Worm (Caenorhabditis elegans) whole organism, L4 larva: ENCODE measurements around the gene C02B8.12.

Source experiments
- T20F7.1 ChIP-seq: fragments of 200-800 bp; sonication (Bioruptor generic); optimal IDR thresholded peaks from 2 replicates; lab custom pipeline; 2018; ENCODE audit warnings: mild to moderate bottlenecking, missing genetic modification characterization, missing compliant biosample characterization
- Y75B8A.6 ChIP-seq: fragments of 200-800 bp; sonication (Bioruptor generic); IDR thresholded peaks from 2 replicates; pipeline ENCODE4 v1.3.6; 2022; ENCODE audit warnings: missing genetic modification reagents, missing genetic modification characterization, missing compliant biosample characterization
- ZK337.2 ChIP-seq: fragments of 200-800 bp; sonication (Bioruptor generic); IDR thresholded peaks from 2 replicates; pipeline ENCODE4 v1.3.6; 2022; ENCODE audit warnings: missing genetic modification reagents, missing genetic modification characterization, missing compliant biosample characterization
- aha-1 ChIP-seq: fragments of 150-350 bp; peaks from one replicate; lab custom pipeline; 2014; ENCODE audit warnings: missing biosample characterization, missing genetic modification characterization
- ama-1 ChIP-seq: fragments of 150-350 bp; optimal IDR thresholded peaks from 2 replicates; lab custom pipeline; 2014; ENCODE audit warnings: inconsistent platforms, mixed read lengths
- arid-1 ChIP-seq: fragments of 200-800 bp; sonication (Bioruptor generic); conservative IDR thresholded peaks from 2 replicates; pipeline ENCODE4 v1.3.6; 2022; ENCODE audit warnings: missing genetic modification reagents, missing genetic modification characterization, missing compliant biosample characterization
- daf-16 ChIP-seq, 3 experiments: sonication (generic microtip); optimal IDR thresholded peaks; 2 replicates each; lab custom pipeline; 2016 to 2017; ENCODE audit warnings: missing genetic modification characterization in 3 of 3, missing genetic modification reagents in 3 of 3, mild to moderate bottlenecking in 2 of 3, missing compliant biosample characterization in 2 of 3, missing biosample characterization in 1 of 3, moderate library complexity in 1 of 3
- dmd-6 ChIP-seq: fragments of 200-800 bp; sonication (Bioruptor generic); IDR thresholded peaks from 2 replicates; pipeline ENCODE4 v1.3.6; 2022; ENCODE audit warnings: missing genetic modification reagents, missing genetic modification characterization, missing compliant biosample characterization
- dpl-1 ChIP-seq: fragments of 150-350 bp; optimal IDR thresholded peaks from 2 replicates; lab custom pipeline; 2014; ENCODE audit warnings: missing biosample characterization, missing genetic modification reagents, missing genetic modification characterization
- dve-1 ChIP-seq: sonication (generic microtip); optimal IDR thresholded peaks from 2 replicates; lab custom pipeline; 2017; ENCODE audit warnings: antibody characterized with exemption, mild to moderate bottlenecking, missing genetic modification characterization, missing compliant biosample characterization; ENCODE audit not compliant: insufficient read depth
- egl-27 ChIP-seq: sonication (generic microtip); optimal IDR thresholded peaks from 3 replicates; lab custom pipeline; 2017; ENCODE audit warnings: missing biosample characterization, missing genetic modification reagents, missing genetic modification characterization
- egl-43 ChIP-seq: fragments of 200-800 bp; sonication (Bioruptor generic); IDR thresholded peaks from 2 replicates; pipeline ENCODE4 v1.3.6; 2022; ENCODE audit warnings: missing genetic modification reagents, missing genetic modification characterization, missing compliant biosample characterization
- fkh-10 ChIP-seq: fragments of 150-350 bp; optimal IDR thresholded peaks from 2 replicates; lab custom pipeline; 2014; ENCODE audit warnings: missing biosample characterization, missing genetic modification reagents, missing genetic modification characterization
- gei-8 ChIP-seq: fragments of 200-800 bp; sonication (Bioruptor generic); optimal IDR thresholded peaks from 2 replicates; lab custom pipeline; 2018; ENCODE audit warnings: mild to moderate bottlenecking, missing genetic modification characterization, missing compliant biosample characterization
- hif-1 ChIP-seq, 2 experiments: sonication (generic microtip); optimal IDR thresholded peaks; 2 replicates each; lab custom pipeline; 2016 to 2017; ENCODE audit warnings: missing compliant biosample characterization in 2 of 2, missing genetic modification characterization in 2 of 2, missing genetic modification reagents in 2 of 2, missing genotype in 2 of 2, mild to moderate bottlenecking in 1 of 2
- hlh-11 ChIP-seq: fragments of 200-800 bp; sonication (Bioruptor generic); optimal IDR thresholded peaks from 2 replicates; lab custom pipeline; 2018; ENCODE audit warnings: mild to moderate bottlenecking, missing genetic modification characterization, missing compliant biosample characterization
- hlh-30 ChIP-seq: sonication (generic microtip); optimal IDR thresholded peaks from 2 replicates; lab custom pipeline; 2017; ENCODE audit warnings: antibody characterized with exemption, mild to moderate bottlenecking, missing genetic modification characterization, missing compliant biosample characterization; ENCODE audit not compliant: insufficient read depth
- lim-7 ChIP-seq: fragments of 200-800 bp; sonication (Bioruptor generic); IDR thresholded peaks from 2 replicates; pipeline ENCODE4 v1.3.6; 2022; ENCODE audit warnings: missing genetic modification characterization, missing compliant biosample characterization
- lin-1 ChIP-seq: fragments of 200-800 bp; sonication (Bioruptor generic); IDR thresholded peaks from 2 replicates; pipeline ENCODE4 v1.3.6; 2022; ENCODE audit warnings: missing genetic modification reagents, missing genetic modification characterization, missing compliant biosample characterization
- lin-13 ChIP-seq: fragments of 150-350 bp; optimal IDR thresholded peaks from 2 replicates; lab custom pipeline; 2014; ENCODE audit warnings: missing biosample characterization, missing genetic modification reagents, missing genetic modification characterization
- lsy-2 ChIP-seq, 2 experiments: fragments of 150-350 bp in 1 of 2; sonication (generic microtip) in 1 of 2; optimal IDR thresholded peaks; 2 replicates each; lab custom pipeline; 2014 to 2017; ENCODE audit warnings: missing biosample characterization in 2 of 2, missing genetic modification characterization in 2 of 2
- mdl-1 ChIP-seq, 2 experiments: fragments of 150-350 bp in 1 of 2; sonication (generic microtip) in 1 of 2; optimal IDR thresholded peaks; 2 replicates each; lab custom pipeline; 2014 to 2017; ENCODE audit warnings: missing biosample characterization in 2 of 2, missing genetic modification characterization in 2 of 2
- mep-1 ChIP-seq: fragments of 150-350 bp; sonication (generic microtip); optimal IDR thresholded peaks from 3 replicates; lab custom pipeline; 2014; ENCODE audit warnings: missing biosample characterization, missing genetic modification characterization
- mes-2 ChIP-seq: sonication (generic microtip); optimal IDR thresholded peaks from 2 replicates; lab custom pipeline; 2016; ENCODE audit warnings: missing genotype, mild to moderate bottlenecking, missing genetic modification characterization, missing compliant biosample characterization; ENCODE audit not compliant: poor library complexity, severe bottlenecking
- mxl-3 ChIP-seq: fragments of 200-800 bp; sonication (Bioruptor generic); optimal IDR thresholded peaks from 2 replicates; lab custom pipeline; 2018; ENCODE audit warnings: mild to moderate bottlenecking, missing genetic modification characterization, missing compliant biosample characterization
- nhr-102 ChIP-seq: sonication (generic microtip); optimal IDR thresholded peaks from 2 replicates; lab custom pipeline; 2016; ENCODE audit warnings: mild to moderate bottlenecking, missing genetic modification characterization, moderate library complexity, missing compliant biosample characterization
- nhr-11 ChIP-seq: fragments of 150-350 bp; optimal IDR thresholded peaks from 2 replicates; lab custom pipeline; 2014; ENCODE audit warnings: missing biosample characterization, missing genetic modification characterization
- nhr-25 ChIP-seq: sonication (generic microtip); optimal IDR thresholded peaks from 2 replicates; lab custom pipeline; 2017; ENCODE audit warnings: missing genetic modification characterization, mild to moderate bottlenecking, missing compliant biosample characterization, antibody characterized with exemption, moderate library complexity, borderline replicate concordance; ENCODE audit not compliant: insufficient read depth
- nhr-28 ChIP-seq: fragments of 150-350 bp; optimal IDR thresholded peaks from 2 replicates; lab custom pipeline; 2014; ENCODE audit warnings: missing biosample characterization, missing genetic modification characterization
- nhr-48 ChIP-seq: sonication (generic microtip); optimal IDR thresholded peaks from 2 replicates; lab custom pipeline; 2016; ENCODE audit warnings: mild to moderate bottlenecking, missing genetic modification characterization, missing compliant biosample characterization
- nhr-77 ChIP-seq: fragments of 150-350 bp; optimal IDR thresholded peaks from 2 replicates; lab custom pipeline; 2014; ENCODE audit warnings: missing biosample characterization, missing genetic modification characterization
- php-3 ChIP-seq: fragments of 200-800 bp; sonication (Bioruptor generic); IDR thresholded peaks from 2 replicates; pipeline ENCODE4 v1.3.6; 2022; ENCODE audit warnings: missing genetic modification reagents, missing genetic modification characterization, missing compliant biosample characterization
- pqm-1 ChIP-seq: sonication (generic microtip); optimal IDR thresholded peaks from 2 replicates; lab custom pipeline; 2017; ENCODE audit warnings: missing biosample characterization, missing genetic modification characterization
- rbr-2 ChIP-seq: sonication (generic microtip); optimal IDR thresholded peaks from 2 replicates; lab custom pipeline; 2016; ENCODE audit warnings: missing genotype, missing genetic modification characterization, missing compliant biosample characterization
- saeg-2 ChIP-seq: fragments of 200-800 bp; sonication (Bioruptor generic); IDR thresholded peaks from 2 replicates; pipeline ENCODE4 v1.3.6; 2022; ENCODE audit warnings: missing genetic modification reagents, missing genetic modification characterization, missing compliant biosample characterization
- sdz-12 ChIP-seq: fragments of 200-800 bp; sonication (Bioruptor generic); optimal IDR thresholded peaks from 2 replicates; lab custom pipeline; 2018; ENCODE audit warnings: mild to moderate bottlenecking, missing genetic modification characterization, missing compliant biosample characterization
- spr-1 ChIP-seq: sonication (generic microtip); optimal IDR thresholded peaks from 2 replicates; lab custom pipeline; 2016; ENCODE audit warnings: mild to moderate bottlenecking, missing genetic modification characterization, missing compliant biosample characterization
- tra-1 ChIP-seq: fragments of 200-800 bp; sonication (Bioruptor generic); IDR thresholded peaks from 2 replicates; pipeline ENCODE4 v1.3.6; 2022; ENCODE audit warnings: missing genetic modification reagents, missing genetic modification characterization, missing compliant biosample characterization
- unc-130 ChIP-seq: sonication (generic microtip); optimal IDR thresholded peaks from 2 replicates; lab custom pipeline; 2016; ENCODE audit warnings: missing genetic modification reagents, missing genetic modification characterization, missing compliant biosample characterization
- unc-62 ChIP-seq, 3 experiments: fragments of 150-350 bp in 1 of 3; sonication (generic microtip); optimal IDR thresholded peaks in 2 of 3; peaks in 1 of 3; 1 replicate in 1 of 3; 2 replicates in 2 of 3; lab custom pipeline; 2014 to 2017; ENCODE audit warnings: missing biosample characterization in 3 of 3, missing genetic modification characterization in 3 of 3, missing genetic modification reagents in 3 of 3, missing genotype in 1 of 3

Gene C02B8.12

ce11 chrX:8083919-8084318 lies 39.2 kb downstream of the C02B8.12 start, which contains the start of gene K07E3.4:
Gene K07E3.4 (minus strand): TSS chrX:8084018.
- TF ChIP-seq aha-1 (tag; lab: Kevin White, UChicago) (peak; percentile 38), mep-1 (tag; lab: Kevin White, UChicago) (peak; percentile 82), nhr-102 (tag; lab: Kevin White, UChicago) (peak; percentile 27), spr-1 (tag; lab: Kevin White, UChicago) (peak; percentile 22), egl-27 (no peak), dmd-6 (GFP tag; lab: Robert Waterston, UW) (peak; percentile 70), ama-1 (lab: Kevin White, UChicago) (peak; percentile 5), arid-1 (GFP tag; lab: Robert Waterston, UW) (no peak), unc-62 (GFP tag; optimal IDR thresholded peaks at IDR 0.05 in 1 of 2; lab: Kevin White, UChicago) (peak in 1 of 2 experiments; percentile 77), unc-62 (tag; optimal IDR thresholded peaks at IDR 0.05; lab: Kevin White, UChicago) (no peak), sdz-12 (GFP tag; lab: Kevin White, UChicago) (no peak), dpl-1 (GFP tag; lab: Kevin White, UChicago) (peak; percentile 15), mdl-1 (tag; optimal IDR thresholded peaks at IDR 0.05; lab: Kevin White, UChicago) (peak; percentile 67 to 91), hlh-30 (tag; lab: Kevin White, UChicago) (peak; percentile 95), hlh-11 (tag; lab: Kevin White, UChicago) (peak; percentile 86), rbr-2 (tag; lab: Kevin White, UChicago) (peak; percentile 22), fkh-10 (GFP tag; lab: Kevin White, UChicago) (no peak), lim-7 (GFP tag; lab: Robert Waterston, UW) (no peak), lsy-2 (tag; optimal IDR thresholded peaks at IDR 0.05; lab: Kevin White, UChicago) (peak in 1 of 2 experiments; percentile 46), egl-43 (GFP tag; lab: Robert Waterston, UW) (no peak), ZK337.2 (GFP tag; lab: Robert Waterston, UW) (no peak), lin-1 (GFP tag; lab: Robert Waterston, UW) (peak; percentile 43; the same call in 1 of the 2 replicates), nhr-28 (peak; percentile 85), Y75B8A.6 (GFP tag; lab: Robert Waterston, UW) (no peak), nhr-48 (tag; lab: Kevin White, UChicago) (peak; percentile 48), mes-2 (tag; lab: Kevin White, UChicago) (peak; percentile 50), nhr-25 (peak; percentile 66), mxl-3 (peak; percentile 78), pqm-1 (peak; percentile 42), php-3 (GFP tag; lab: Robert Waterston, UW) (peak; percentile 5; the same call in 1 of the 2 replicates), nhr-77 (tag; lab: Kevin White, UChicago) (peak; percentile 54), saeg-2 (no peak), daf-16 (GFP tag; optimal IDR thresholded peaks at IDR 0.05; lab: Kevin White, UChicago) (no peak), daf-16 (tag; optimal IDR thresholded peaks at IDR 0.05; lab: Kevin White, UChicago) (peak; percentile 86), unc-130 (GFP tag; lab: Kevin White, UChicago) (no peak), nhr-11 (tag; lab: Kevin White, UChicago) (peak; percentile 6), dve-1 (tag; lab: Kevin White, UChicago) (peak; percentile 84), hif-1 (tag; optimal IDR thresholded peaks at IDR 0.05; lab: Kevin White, UChicago) (peak in 1 of 2 experiments; percentile 55), lin-13 (GFP tag; lab: Kevin White, UChicago) (peak; percentile 9), T20F7.1 (GFP tag; lab: Kevin White, UChicago) (peak; percentile 26), gei-8 (GFP tag; lab: Kevin White, UChicago) (peak; percentile 51), tra-1 (GFP tag; lab: Robert Waterston, UW) (0 out of 2 replicates have a peak, but pooled peaks have one; percentile 31)
